Fruit fly (Drosophila melanogaster) whole organism, embryonic: ENCODE data around the gene CG3815.

Experiments
- Ada2b ChIP-seq: fragments of 200-800 bp; sonication (Bioruptor generic); IDR thresholded peaks from 2 replicates; pipeline ENCODE4 v1.3.6; 2022; ENCODE audit warnings: missing biosample characterization, missing genetic modification characterization
- B-H2 ChIP-seq: fragments of 200-800 bp; sonication (Bioruptor generic); optimal IDR thresholded peaks from 2 replicates; lab custom pipeline; 2018; ENCODE audit warnings: missing biosample characterization, mild to moderate bottlenecking, missing genetic modification characterization
- CG10462 ChIP-seq: fragments of 200-800 bp; sonication (Bioruptor generic); optimal IDR thresholded peaks from 2 replicates; lab custom pipeline; 2016; ENCODE audit warnings: missing biosample characterization, missing genetic modification characterization
- CG11560 ChIP-seq: fragments of 200-800 bp; sonication (Bioruptor generic); IDR thresholded peaks from 3 replicates; pipeline ENCODE4 v1.3.6; 2022; ENCODE audit warnings: missing biosample characterization, missing genetic modification characterization
- CG12236 ChIP-seq: fragments of 200-800 bp; sonication (Bioruptor generic); optimal IDR thresholded peaks from 2 replicates; lab custom pipeline; 2016; ENCODE audit warnings: missing biosample characterization, missing genetic modification characterization
- CG13123 ChIP-seq: fragments of 200-800 bp; sonication (Bioruptor generic); optimal IDR thresholded peaks from 2 replicates; lab custom pipeline; 2016; ENCODE audit warnings: missing biosample characterization, missing genetic modification characterization
- CG13624 ChIP-seq: fragments of 200-800 bp; sonication (Bioruptor generic); optimal IDR thresholded peaks from 2 replicates; lab custom pipeline; 2016; ENCODE audit warnings: missing biosample characterization, missing genetic modification characterization
- CG15269 ChIP-seq: fragments of 200-800 bp; sonication (Bioruptor generic); optimal IDR thresholded peaks from 2 replicates; lab custom pipeline; 2018; ENCODE audit warnings: missing biosample characterization, mild to moderate bottlenecking, missing genetic modification characterization, moderate library complexity
- CG16813 ChIP-seq: fragments of 200-800 bp; sonication (Bioruptor generic); IDR thresholded peaks from 3 replicates; pipeline ENCODE4 v1.3.6; 2022; ENCODE audit warnings: missing biosample characterization, missing genetic modification characterization; ENCODE audit not compliant: partially characterized antibody
- CG18262 ChIP-seq: fragments of 200-800 bp; optimal IDR thresholded peaks from 3 replicates; lab custom pipeline; 2019; ENCODE audit warnings: missing biosample characterization, mild to moderate bottlenecking, missing genetic modification characterization, moderate library complexity
- CG2120 ChIP-seq: fragments of 200-800 bp; sonication (Bioruptor generic); optimal IDR thresholded peaks from 3 replicates; lab custom pipeline; 2016; ENCODE audit warnings: missing biosample characterization, missing genetic modification characterization
- CG30431 ChIP-seq: fragments of 200-800 bp; sonication (Bioruptor generic); optimal IDR thresholded peaks from 2 replicates; lab custom pipeline; 2017; ENCODE audit warnings: missing biosample characterization, missing genetic modification characterization
- CG4617 ChIP-seq: fragments of 200-800 bp; sonication (Bioruptor generic); optimal IDR thresholded peaks from 3 replicates; lab custom pipeline; 2016; ENCODE audit warnings: missing biosample characterization, missing genetic modification characterization, borderline replicate concordance
- CG7271 ChIP-seq: fragments of 200-800 bp; sonication (Bioruptor generic); optimal IDR thresholded peaks from 2 replicates; lab custom pipeline; 2018; ENCODE audit warnings: missing biosample characterization, mild to moderate bottlenecking, missing genetic modification characterization, moderate library complexity
- CG8359 ChIP-seq: fragments of 200-800 bp; sonication (Bioruptor generic); optimal IDR thresholded peaks from 2 replicates; lab custom pipeline; 2017; ENCODE audit warnings: missing biosample characterization, mild to moderate bottlenecking, missing genetic modification characterization, borderline replicate concordance
- Chrac-16 ChIP-seq: fragments of 200-800 bp; sonication (Bioruptor generic); optimal IDR thresholded peaks from 3 replicates; lab custom pipeline; 2016; ENCODE audit warnings: missing biosample characterization, missing genetic modification characterization
- D ChIP-seq, 2 experiments: fragments of 200-800 bp in 1 of 2; fragments of >200 bp in 1 of 2; sonication (Bioruptor generic) in 1 of 2; optimal IDR thresholded peaks; 2 replicates in 1 of 2; 3 replicates in 1 of 2; lab custom pipeline; 2017; ENCODE audit warnings: mild to moderate bottlenecking in 1 of 2, missing biosample characterization in 1 of 2, missing genetic modification characterization in 1 of 2, missing genetic modification reagents in 1 of 2
- Dip3 ChIP-seq: fragments of 200-800 bp; sonication (Bioruptor generic); optimal IDR thresholded peaks from 3 replicates; lab custom pipeline; 2016; ENCODE audit warnings: missing biosample characterization, missing genetic modification characterization
- Elba2 ChIP-seq: fragments of 200-800 bp; sonication (Bioruptor generic); optimal IDR thresholded peaks from 3 replicates; lab custom pipeline; 2016; ENCODE audit warnings: missing biosample characterization, missing genetic modification characterization
- H2.0 ChIP-seq: fragments of 200-800 bp; sonication (Bioruptor generic); IDR thresholded peaks from 2 replicates; pipeline ENCODE4 v1.3.6; 2022; ENCODE audit warnings: missing biosample characterization, missing genetic modification characterization
- Hr39 ChIP-seq: fragments of >200 bp; optimal IDR thresholded peaks from 2 replicates; lab custom pipeline; 2017
- Lpt ChIP-seq: fragments of >200 bp; optimal IDR thresholded peaks from 2 replicates; lab custom pipeline; 2018; ENCODE audit warnings: missing biosample characterization, missing genetic modification characterization
- Mrtf ChIP-seq: fragments of 200-800 bp; sonication (Bioruptor generic); IDR thresholded peaks from 3 replicates; pipeline ENCODE4 v1.3.6; 2022; ENCODE audit warnings: missing biosample characterization, missing genetic modification characterization
- Nf-YC ChIP-seq: fragments of 200-800 bp; optimal IDR thresholded peaks from 3 replicates; lab custom pipeline; 2019; ENCODE audit warnings: missing biosample characterization, mild to moderate bottlenecking, missing genetic modification characterization, moderate library complexity
- PHDP ChIP-seq: fragments of 200-800 bp; sonication (Bioruptor generic); optimal IDR thresholded peaks from 3 replicates; lab custom pipeline; 2018; ENCODE audit warnings: missing biosample characterization, mild to moderate bottlenecking, missing genetic modification characterization, moderate library complexity
- Tbp ChIP-seq: fragments of >200 bp; optimal IDR thresholded peaks from 2 replicates; lab custom pipeline; 2018; ENCODE audit warnings: missing biosample characterization, missing genetic modification characterization
- Usf ChIP-seq: fragments of 200-800 bp; sonication (Bioruptor generic); optimal IDR thresholded peaks from 2 replicates; lab custom pipeline; 2017; ENCODE audit warnings: missing genotype, missing biosample characterization, missing genetic modification characterization
- ase ChIP-seq: fragments of 200-800 bp; sonication (Bioruptor generic); IDR thresholded peaks from 3 replicates; pipeline ENCODE4 v1.3.6; 2022; ENCODE audit warnings: missing biosample characterization, missing genetic modification characterization
- bigmax ChIP-seq: fragments of 200-800 bp; sonication (Bioruptor generic); optimal IDR thresholded peaks from 2 replicates; lab custom pipeline; 2018; ENCODE audit warnings: missing biosample characterization, mild to moderate bottlenecking, missing genetic modification characterization
- cas ChIP-seq: fragments of 200-800 bp; sonication (Bioruptor generic); IDR thresholded peaks from 2 replicates; pipeline ENCODE4 v1.3.6; 2022; ENCODE audit warnings: missing biosample characterization, missing genetic modification characterization
- ci ChIP-seq: fragments of 200-800 bp; sonication (Bioruptor generic); IDR thresholded peaks from 3 replicates; pipeline ENCODE4 v1.3.6; 2022; ENCODE audit warnings: missing biosample characterization, missing genetic modification characterization
- croc ChIP-seq: fragments of 200-800 bp; sonication (Bioruptor generic); conservative IDR thresholded peaks from 3 replicates; pipeline ENCODE4 v1.3.6; 2022; ENCODE audit warnings: missing biosample characterization, missing genetic modification characterization
- dmrt11E ChIP-seq: fragments of 200-800 bp; sonication (Bioruptor generic); optimal IDR thresholded peaks from 3 replicates; lab custom pipeline; 2018; ENCODE audit warnings: missing biosample characterization, mild to moderate bottlenecking, missing genetic modification characterization, moderate library complexity
- eyg ChIP-seq: fragments of 200-800 bp; sonication (Bioruptor generic); optimal IDR thresholded peaks from 3 replicates; lab custom pipeline; 2016; ENCODE audit warnings: missing biosample characterization, missing genetic modification characterization
- fd96Cb ChIP-seq: fragments of 200-800 bp; sonication (Bioruptor generic); optimal IDR thresholded peaks from 2 replicates; lab custom pipeline; 2018; ENCODE audit warnings: missing biosample characterization, mild to moderate bottlenecking, missing genetic modification characterization, moderate library complexity
- fru ChIP-seq: fragments of >200 bp; optimal IDR thresholded peaks from 2 replicates; lab custom pipeline; 2017
- her ChIP-seq: fragments of 200-800 bp; sonication (Bioruptor generic); optimal IDR thresholded peaks from 2 replicates; lab custom pipeline; 2016; ENCODE audit warnings: missing biosample characterization, missing genetic modification characterization
- hth ChIP-seq: fragments of >200 bp; optimal IDR thresholded peaks from 2 replicates; lab custom pipeline; 2017; ENCODE audit warnings: inconsistent platforms
- ken ChIP-seq: fragments of 200-800 bp; sonication (Bioruptor generic); IDR thresholded peaks from 3 replicates; pipeline ENCODE4 v1.3.6; 2022; ENCODE audit warnings: missing biosample characterization, missing genetic modification characterization
- klu ChIP-seq: fragments of 200-800 bp; sonication (Bioruptor generic); IDR thresholded peaks from 2 replicates; pipeline ENCODE4 v1.3.6; 2022; ENCODE audit warnings: missing biosample characterization, missing genetic modification characterization
- lilli ChIP-seq: fragments of 200-800 bp; sonication (Bioruptor generic); optimal IDR thresholded peaks from 3 replicates; lab custom pipeline; 2016; ENCODE audit warnings: missing biosample characterization, missing genetic modification characterization
- lmd ChIP-seq: fragments of 200-800 bp; sonication (Bioruptor generic); IDR thresholded peaks from 2 replicates; pipeline ENCODE4 v1.3.6; 2022; ENCODE audit warnings: missing biosample characterization, missing genetic modification characterization
- prd ChIP-seq, 3 experiments: fragments of >200 bp in 2 of 3; fragments of 200-800 bp in 1 of 3; sonication (Bioruptor generic) in 1 of 3; optimal IDR thresholded peaks in 2 of 3; IDR thresholded peaks in 1 of 3; 2 replicates in 2 of 3; 3 replicates in 1 of 3; pipeline versions ENCODE4 v1.3.6 to Lab custom; 2017 to 2022; ENCODE audit warnings: missing biosample characterization in 1 of 3, missing genetic modification characterization in 1 of 3
- sc ChIP-seq, 3 experiments: fragments of >200 bp in 2 of 3; fragments of 200-800 bp in 1 of 3; sonication (Bioruptor generic) in 1 of 3; optimal IDR thresholded peaks; 2 replicates in 2 of 3; 3 replicates in 1 of 3; lab custom pipeline; 2017; ENCODE audit warnings: mild to moderate bottlenecking in 1 of 3, missing biosample characterization in 1 of 3, missing genetic modification characterization in 1 of 3, missing genetic modification reagents in 1 of 3
- shn ChIP-seq: fragments of 200-800 bp; sonication (Bioruptor generic); optimal IDR thresholded peaks from 3 replicates; lab custom pipeline; 2016; ENCODE audit warnings: missing biosample characterization, missing genetic modification characterization
- ssp ChIP-seq: fragments of 200-800 bp; sonication (Bioruptor generic); IDR thresholded peaks from 2 replicates; pipeline ENCODE4 v1.3.6; 2022; ENCODE audit warnings: missing biosample characterization, missing genetic modification characterization
- toy ChIP-seq: fragments of 200-800 bp; sonication (Bioruptor generic); IDR thresholded peaks from 2 replicates; pipeline ENCODE4 v1.3.6; 2022; ENCODE audit warnings: missing biosample characterization, missing genetic modification characterization
- unc-4 ChIP-seq: fragments of 200-800 bp; sonication (Bioruptor generic); IDR thresholded peaks from 2 replicates; pipeline ENCODE4 v1.3.6; 2022; ENCODE audit warnings: missing biosample characterization, missing genetic modification characterization; ENCODE audit not compliant: partially characterized antibody
- wor ChIP-seq: fragments of 200-800 bp; sonication (Bioruptor generic); IDR thresholded peaks from 2 replicates; pipeline ENCODE4 v1.3.6; 2022; ENCODE audit warnings: missing biosample characterization, missing genetic modification characterization
- zen ChIP-seq: fragments of 200-800 bp; sonication (Bioruptor generic); optimal IDR thresholded peaks from 3 replicates; lab custom pipeline; 2018; ENCODE audit warnings: missing biosample characterization, mild to moderate bottlenecking, missing genetic modification characterization, moderate library complexity

Gene CG3815

DNA sequence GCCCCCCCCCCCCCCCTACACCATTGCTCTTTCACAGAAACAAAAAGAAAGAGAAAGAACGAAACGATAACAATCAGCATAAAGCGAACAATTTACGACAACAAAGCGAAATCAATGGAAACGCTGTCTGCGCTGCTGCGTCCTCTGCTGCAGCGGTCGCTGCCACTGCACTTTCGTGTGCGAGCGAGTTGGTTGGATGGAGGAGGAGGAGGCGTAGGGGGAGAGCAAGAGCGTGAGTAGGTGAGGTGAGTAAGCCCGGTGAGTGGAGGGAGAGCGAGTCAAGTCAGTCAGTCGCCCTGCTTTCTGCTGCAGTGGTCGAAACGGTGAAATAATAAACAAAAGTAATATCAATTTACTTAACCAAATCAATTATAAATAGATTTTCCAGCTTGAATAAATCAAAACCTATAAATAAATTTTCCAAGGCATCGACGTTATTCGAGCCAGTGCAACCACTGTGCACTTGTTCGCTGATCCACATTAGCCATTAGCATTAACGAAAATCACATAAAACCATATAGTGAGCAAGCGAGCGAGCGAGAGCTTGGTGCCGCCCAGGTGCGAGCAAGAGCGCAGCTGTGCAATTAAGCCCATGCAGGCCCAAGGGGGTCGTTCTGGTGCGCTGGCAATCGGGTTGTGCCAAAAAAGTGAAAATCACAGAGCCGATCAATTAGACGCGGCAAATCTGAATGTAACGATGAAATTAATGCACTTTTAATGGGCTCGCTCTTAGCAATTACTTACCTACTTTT is 48.8 kb downstream of the CG3815 start (continued):
- TF ChIP-seq H2.0 (peak; percentile 56; the same call in 1 of the 2 replicates), CG12236 (GFP tag; lab: Kevin White, UChicago) (no peak), klu (GFP tag; lab: Robert Waterston, UW) (no peak), CG16813 (no peak), PHDP (tag; lab: Kevin White, UChicago) (no peak), Nf-YC (tag; lab: Kevin White, UChicago) (no peak), zen (tag; lab: Kevin White, UChicago) (no peak), CG2120 (GFP tag; lab: Kevin White, UChicago) (no peak), Chrac-16 (no peak), ci (peak; percentile 91), Tbp (GFP tag; lab: Kevin White, UChicago) (no peak), ken (GFP tag; lab: Robert Waterston, UW) (peak; percentile 85), sc (optimal IDR thresholded peaks at IDR 0.05; lab: Kevin White, UChicago) (no peak), sc (GFP tag; optimal IDR thresholded peaks at IDR 0.05; lab: Kevin White, UChicago) (peak; percentile 2), hth (no peak), dmrt11E (tag; lab: Kevin White, UChicago) (no peak), CG18262 (tag; lab: Kevin White, UChicago) (peak; percentile 18), CG10462 (GFP tag; lab: Kevin White, UChicago) (no peak), shn (GFP tag; lab: Kevin White, UChicago) (no peak), prd (optimal IDR thresholded peaks at IDR 0.05; lab: Kevin White, UChicago) (no peak), prd (GFP tag; IDR thresholded peaks at IDR 0.05; lab: Robert Waterston, UW) (peak; percentile 70; the same call in 2 of the 3 replicates), CG8359 (GFP tag; lab: Kevin White, UChicago) (no peak), D (optimal IDR thresholded peaks at IDR 0.05; lab: Kevin White, UChicago) (no peak), D (GFP tag; optimal IDR thresholded peaks at IDR 0.05; lab: Kevin White, UChicago) (no peak), Usf (GFP tag; lab: Kevin White, UChicago) (no peak), Lpt (GFP tag; lab: Kevin White, UChicago) (no peak), Elba2 (GFP tag; lab: Kevin White, UChicago) (no peak), croc (GFP tag; lab: Robert Waterston, UW) (no peak; the same call in 2 of the 3 replicates), ase (GFP tag; lab: Robert Waterston, UW) (peak; percentile 79; the same call in 2 of the 3 replicates), Hr39 (lab: Kevin White, UChicago) (no peak), fru (no peak), toy (GFP tag; lab: Robert Waterston, UW) (no peak), Mrtf (GFP tag; lab: Robert Waterston, UW) (no peak), lmd (peak; percentile 46; the same call in 1 of the 2 replicates), CG13624 (GFP tag; lab: Kevin White, UChicago) (no peak), eyg (GFP tag; lab: Kevin White, UChicago) (no peak), CG7271 (tag; lab: Kevin White, UChicago) (no peak), Dip3 (GFP tag; lab: Kevin White, UChicago) (no peak), CG30431 (GFP tag; lab: Kevin White, UChicago) (no peak), CG11560 (no peak), bigmax (GFP tag; lab: Kevin White, UChicago) (no peak), lilli (GFP tag; lab: Kevin White, UChicago) (no peak), cas (GFP tag; lab: Robert Waterston, UW) (no peak), her (GFP tag; lab: Kevin White, UChicago) (no peak), CG15269 (tag; lab: Kevin White, UChicago) (no peak), Ada2b (GFP tag; lab: Robert Waterston, UW) (peak; percentile 25; the same call in 1 of the 2 replicates), CG4617 (GFP tag; lab: Kevin White, UChicago) (no peak), unc-4 (no peak), CG13123 (GFP tag; lab: Kevin White, UChicago) (no peak), fd96Cb (tag; lab: Kevin White, UChicago) (no peak), wor (GFP tag; lab: Robert Waterston, UW) (peak; percentile 74), B-H2 (GFP tag; lab: Kevin White, UChicago) (no peak), ssp (peak; percentile 41; the same call in 1 of the 2 replicates)
